Fruit fly (Drosophila melanogaster): ENCODE measurements around the gene Sgp.

dm6 chr2L:8545393-8546100 is 26.1 kb downstream of the Sgp start:
- no peak for TF ChIP-seq CG14711 (tag; optimal IDR thresholded peaks at IDR 0.05)
- TF ChIP-seq pad (GFP tag; optimal IDR thresholded peaks at IDR 0.05), result no peak
- TF ChIP-seq CG1620 (GFP tag; optimal IDR thresholded peaks at IDR 0.05), result no peak
- TF ChIP-seq CG5204 (GFP tag; optimal IDR thresholded peaks at IDR 0.05), result no peak
- no peak for TF ChIP-seq Hr96 (GFP tag; optimal IDR thresholded peaks at IDR 0.05)
- TF ChIP-seq CG7045 (GFP tag; optimal IDR thresholded peaks at IDR 0.05), result no peak
- TF ChIP-seq kay (GFP tag; ENCODE audit: borderline replicate concordance), result no peak
- no peak for TF ChIP-seq CG11617 (GFP tag; optimal IDR thresholded peaks at IDR 0.05)
- no peak for TF ChIP-seq CG33017 (tag; optimal IDR thresholded peaks at IDR 0.05)
- no peak for TF ChIP-seq bab1 (GFP tag; optimal IDR thresholded peaks at IDR 0.05)

Data from whole organism, adult.